Fruit fly (Drosophila melanogaster) whole organism, prepupa: Measurements from ENCODE around the gene CG7183.

Experiments
- Blimp-1 ChIP-seq: fragments of 200-800 bp; sonication (Bioruptor generic); optimal IDR thresholded peaks from 3 replicates; lab custom pipeline; 2017; ENCODE audit warnings: missing biosample characterization, missing genetic modification characterization, mild to moderate bottlenecking, moderate library complexity, missing genetic modification reagents
- CG10631 ChIP-seq: fragments of 200-800 bp; sonication (Bioruptor generic); optimal IDR thresholded peaks from 2 replicates; lab custom pipeline; 2016; ENCODE audit warnings: missing biosample characterization, missing genetic modification characterization
- CG11762 ChIP-seq: fragments of 200-800 bp; sonication (Bioruptor generic); optimal IDR thresholded peaks from 3 replicates; lab custom pipeline; 2016; ENCODE audit warnings: missing biosample characterization, missing genetic modification characterization; ENCODE audit not compliant: insufficient read depth
- CG11902 ChIP-seq: fragments of 200-800 bp; sonication (Bioruptor generic); optimal IDR thresholded peaks from 3 replicates; lab custom pipeline; 2016; ENCODE audit warnings: missing biosample characterization, missing genetic modification characterization
- CG15336 ChIP-seq: fragments of 200-800 bp; sonication (Bioruptor generic); IDR thresholded peaks from 2 replicates; pipeline ENCODE4 v1.3.6; 2022; ENCODE audit warnings: missing biosample characterization, missing genetic modification characterization
- CG1621 ChIP-seq: fragments of 200-800 bp; sonication (Bioruptor generic); optimal IDR thresholded peaks from 3 replicates; lab custom pipeline; 2018; ENCODE audit warnings: missing biosample characterization, mild to moderate bottlenecking, missing genetic modification characterization
- CG16779 ChIP-seq: fragments of 200-800 bp; sonication (Bioruptor generic); optimal IDR thresholded peaks from 3 replicates; lab custom pipeline; 2017; ENCODE audit warnings: missing biosample characterization, mild to moderate bottlenecking, missing genetic modification characterization
- CG3032 ChIP-seq: fragments of 200-800 bp; optimal IDR thresholded peaks from 2 replicates; lab custom pipeline; 2019; ENCODE audit warnings: missing biosample characterization, mild to moderate bottlenecking, missing genetic modification characterization, moderate library complexity
- CG31627 ChIP-seq: fragments of 200-800 bp; sonication (Bioruptor generic); optimal IDR thresholded peaks from 3 replicates; lab custom pipeline; 2016; ENCODE audit warnings: missing biosample characterization, missing genetic modification characterization
- CG32006 ChIP-seq: fragments of 200-800 bp; sonication (Bioruptor generic); optimal IDR thresholded peaks from 3 replicates; lab custom pipeline; 2017; ENCODE audit warnings: missing biosample characterization, mild to moderate bottlenecking, missing genetic modification characterization
- CG34406 ChIP-seq: fragments of 200-800 bp; sonication (Bioruptor generic); optimal IDR thresholded peaks from 3 replicates; lab custom pipeline; 2016; ENCODE audit warnings: missing biosample characterization, missing genetic modification characterization
- CG3919 ChIP-seq: fragments of 200-800 bp; sonication (Bioruptor generic); optimal IDR thresholded peaks from 3 replicates; lab custom pipeline; 2016; ENCODE audit warnings: missing biosample characterization, missing genetic modification characterization
- CG4318 ChIP-seq: fragments of 200-800 bp; sonication (Bioruptor generic); optimal IDR thresholded peaks from 3 replicates; lab custom pipeline; 2017; ENCODE audit warnings: missing biosample characterization, mild to moderate bottlenecking, missing genetic modification characterization
- CG6276 ChIP-seq: fragments of 200-800 bp; sonication (Bioruptor generic); optimal IDR thresholded peaks from 2 replicates; lab custom pipeline; 2017; ENCODE audit warnings: missing biosample characterization, mild to moderate bottlenecking, missing genetic modification characterization
- CG6792 ChIP-seq: fragments of 200-800 bp; sonication (Bioruptor generic); optimal IDR thresholded peaks from 3 replicates; lab custom pipeline; 2016; ENCODE audit warnings: missing biosample characterization, missing genetic modification characterization
- CG6808 ChIP-seq: fragments of 200-800 bp; sonication (Bioruptor generic); optimal IDR thresholded peaks from 3 replicates; lab custom pipeline; 2017; ENCODE audit warnings: missing biosample characterization, missing genetic modification characterization, mild to moderate bottlenecking, moderate library complexity, missing genetic modification reagents
- CG6854 ChIP-seq: fragments of 200-800 bp; sonication (Bioruptor generic); optimal IDR thresholded peaks from 2 replicates; lab custom pipeline; 2017; ENCODE audit warnings: missing biosample characterization, mild to moderate bottlenecking, missing genetic modification characterization
- CG8119 ChIP-seq: fragments of 200-800 bp; sonication (Bioruptor generic); IDR thresholded peaks from 3 replicates; pipeline ENCODE4 v1.3.6; 2022; ENCODE audit warnings: missing biosample characterization, missing genetic modification characterization
- CG8632 ChIP-seq: fragments of 200-800 bp; sonication (Bioruptor generic); optimal IDR thresholded peaks from 3 replicates; lab custom pipeline; 2016; ENCODE audit warnings: missing biosample characterization, missing genetic modification characterization
- CG9139 ChIP-seq: fragments of 200-800 bp; sonication (Bioruptor generic); optimal IDR thresholded peaks from 3 replicates; lab custom pipeline; 2017; ENCODE audit warnings: missing biosample characterization, mild to moderate bottlenecking, missing genetic modification characterization
- Eip78C ChIP-seq: fragments of 200-800 bp; sonication (Bioruptor generic); peaks from one replicate; lab custom pipeline; 2016; ENCODE audit warnings: missing biosample characterization, missing genetic modification characterization
- Ets21C ChIP-seq: fragments of 200-800 bp; sonication (Bioruptor generic); optimal IDR thresholded peaks from 3 replicates; lab custom pipeline; 2016; ENCODE audit warnings: missing biosample characterization, missing genetic modification characterization
- Ets96B ChIP-seq: fragments of 200-800 bp; optimal IDR thresholded peaks from 2 replicates; lab custom pipeline; 2019; ENCODE audit warnings: missing biosample characterization, mild to moderate bottlenecking, missing genetic modification characterization, moderate library complexity
- Gug ChIP-seq: fragments of 200-800 bp; sonication (Bioruptor generic); IDR thresholded peaks from 2 replicates; pipeline ENCODE4 v1.3.6; 2022; ENCODE audit warnings: missing biosample characterization, missing genetic modification characterization
- Hr38 ChIP-seq: sonication (Bioruptor generic); optimal IDR thresholded peaks from 2 replicates; lab custom pipeline; 2016; ENCODE audit warnings: missing biosample characterization, missing genetic modification characterization
- Hr39 ChIP-seq: fragments of 200-800 bp; sonication (Bioruptor generic); optimal IDR thresholded peaks from 2 replicates; lab custom pipeline; 2016; ENCODE audit warnings: missing biosample characterization, missing genetic modification characterization
- Hr4 ChIP-seq: fragments of 200-800 bp; sonication (Bioruptor generic); optimal IDR thresholded peaks from 3 replicates; lab custom pipeline; 2016; ENCODE audit warnings: missing biosample characterization, missing genetic modification characterization
- Lpt ChIP-seq: fragments of 200-800 bp; sonication (Bioruptor generic); optimal IDR thresholded peaks from 3 replicates; lab custom pipeline; 2016; ENCODE audit warnings: missing biosample characterization, missing genetic modification characterization
- Met ChIP-seq: fragments of 200-800 bp; sonication (Bioruptor generic); optimal IDR thresholded peaks from 3 replicates; lab custom pipeline; 2016; ENCODE audit warnings: missing biosample characterization, missing genetic modification characterization
- OdsH ChIP-seq: fragments of 200-800 bp; sonication (Bioruptor generic); optimal IDR thresholded peaks from 3 replicates; lab custom pipeline; 2016; ENCODE audit warnings: missing biosample characterization, missing genetic modification characterization
- Sox102F ChIP-seq: fragments of 200-800 bp; sonication (Bioruptor generic); optimal IDR thresholded peaks from 2 replicates; lab custom pipeline; 2016; ENCODE audit warnings: missing biosample characterization, mild to moderate bottlenecking, missing genetic modification characterization
- Sox14 ChIP-seq: fragments of 200-800 bp; sonication (Bioruptor generic); optimal IDR thresholded peaks from 3 replicates; lab custom pipeline; 2016; ENCODE audit warnings: missing biosample characterization, missing genetic modification characterization
- Sox15 ChIP-seq: fragments of 200-800 bp; sonication (Bioruptor generic); optimal IDR thresholded peaks from 3 replicates; lab custom pipeline; 2016; ENCODE audit warnings: missing biosample characterization, missing genetic modification characterization
- achi ChIP-seq: fragments of 200-800 bp; sonication (Bioruptor generic); optimal IDR thresholded peaks from 3 replicates; lab custom pipeline; 2016; ENCODE audit warnings: missing biosample characterization, missing genetic modification characterization
- acj6 ChIP-seq: fragments of 200-800 bp; sonication (Bioruptor generic); optimal IDR thresholded peaks from 3 replicates; lab custom pipeline; 2016; ENCODE audit warnings: missing biosample characterization, missing genetic modification characterization
- cyc ChIP-seq: fragments of 200-800 bp; sonication (Bioruptor generic); optimal IDR thresholded peaks from 3 replicates; lab custom pipeline; 2016; ENCODE audit warnings: missing biosample characterization, missing genetic modification characterization
- dac ChIP-seq: fragments of 200-800 bp; sonication (Bioruptor generic); optimal IDR thresholded peaks from 2 replicates; lab custom pipeline; 2017; ENCODE audit warnings: missing biosample characterization, mild to moderate bottlenecking, missing genetic modification characterization
- dsx ChIP-seq: fragments of 200-800 bp; optimal IDR thresholded peaks from 3 replicates; lab custom pipeline; 2019; ENCODE audit warnings: missing biosample characterization, mild to moderate bottlenecking, missing genetic modification characterization, moderate library complexity; ENCODE audit not compliant: poor library complexity, severe bottlenecking
- eg ChIP-seq: fragments of 200-800 bp; sonication (Bioruptor generic); IDR thresholded peaks from 3 replicates; pipeline ENCODE4 v1.3.6; 2022; ENCODE audit warnings: missing biosample characterization, missing genetic modification characterization
- esn ChIP-seq: fragments of 200-800 bp; sonication (Bioruptor generic); optimal IDR thresholded peaks from 2 replicates; lab custom pipeline; 2016; ENCODE audit warnings: missing biosample characterization, mild to moderate bottlenecking, missing genetic modification characterization, moderate library complexity
- fd85E ChIP-seq: fragments of 200-800 bp; sonication (Bioruptor generic); optimal IDR thresholded peaks from 3 replicates; lab custom pipeline; 2016; ENCODE audit warnings: missing biosample characterization, missing genetic modification characterization
- fkh ChIP-seq: fragments of 200-800 bp; sonication (Bioruptor generic); optimal IDR thresholded peaks from 3 replicates; lab custom pipeline; 2017; ENCODE audit warnings: missing biosample characterization, mild to moderate bottlenecking, missing genetic modification characterization, moderate library complexity
- net ChIP-seq: fragments of 200-800 bp; sonication (Bioruptor generic); optimal IDR thresholded peaks from 3 replicates; lab custom pipeline; 2016; ENCODE audit warnings: missing biosample characterization, missing genetic modification characterization
- pdm3 ChIP-seq: fragments of 200-800 bp; sonication (Bioruptor generic); optimal IDR thresholded peaks from 3 replicates; lab custom pipeline; 2016; ENCODE audit warnings: missing biosample characterization, missing genetic modification characterization
- spab ChIP-seq: fragments of 200-800 bp; sonication (Bioruptor generic); optimal IDR thresholded peaks from 2 replicates; lab custom pipeline; 2017; ENCODE audit warnings: missing biosample characterization, mild to moderate bottlenecking, missing genetic modification characterization, missing genetic modification reagents
- ss ChIP-seq, 2 experiments: fragments of 200-800 bp; sonication (Bioruptor generic); optimal IDR thresholded peaks; 2 replicates in 1 of 2; 3 replicates in 1 of 2; lab custom pipeline; 2017 to 2018; ENCODE audit warnings: mild to moderate bottlenecking in 2 of 2, missing biosample characterization in 2 of 2, missing genetic modification characterization in 2 of 2, moderate library complexity in 1 of 2
- svp ChIP-seq: fragments of 200-800 bp; sonication (Bioruptor generic); peaks from one replicate; lab custom pipeline; 2016; ENCODE audit warnings: missing biosample characterization, missing genetic modification characterization
- topi ChIP-seq: fragments of 200-800 bp; sonication (Bioruptor generic); optimal IDR thresholded peaks from 3 replicates; lab custom pipeline; 2016; ENCODE audit warnings: missing biosample characterization, missing genetic modification characterization
- vri ChIP-seq: fragments of 200-800 bp; sonication (Bioruptor generic); optimal IDR thresholded peaks from 3 replicates; lab custom pipeline; 2016; ENCODE audit warnings: missing biosample characterization, mild to moderate bottlenecking, missing genetic modification characterization

The CG7183 gene

DNA sequence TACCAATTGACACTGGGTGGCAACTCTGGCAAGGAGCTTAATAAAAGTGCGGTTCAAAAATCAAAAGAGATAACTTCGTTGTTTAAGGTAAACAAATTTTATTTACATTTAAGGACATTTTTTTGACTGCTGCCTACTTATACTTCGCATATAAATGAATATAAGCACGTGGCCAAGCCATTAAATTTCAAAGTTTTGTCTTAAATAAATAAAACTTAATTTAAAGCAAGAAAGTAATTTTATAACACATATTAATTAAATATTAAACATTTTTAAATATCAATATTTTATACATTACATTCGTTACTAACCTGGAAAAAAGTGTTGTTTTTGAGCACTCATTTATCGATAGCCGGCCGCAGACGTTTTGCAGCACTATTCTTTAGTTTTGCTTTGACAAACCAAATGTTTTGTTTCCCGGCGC, 31.8 kb downstream of the CG7183 start, which contains the start of the genes CG12321 and MED17 (continued):
- TF ChIP-seq CG15336 (peak; percentile 82), CG8632 (GFP tag; lab: Kevin White, UChicago) (peak; percentile 82), svp (GFP tag; lab: Kevin White, UChicago) (no peak), CG4318 (GFP tag; lab: Kevin White, UChicago) (peak; percentile 88), spab (GFP tag; lab: Kevin White, UChicago) (no peak), Ets21C (GFP tag; lab: Kevin White, UChicago) (peak; percentile 65), fkh (GFP tag; lab: Kevin White, UChicago) (no peak), Lpt (GFP tag; lab: Kevin White, UChicago) (peak; percentile 79)

DNA sequence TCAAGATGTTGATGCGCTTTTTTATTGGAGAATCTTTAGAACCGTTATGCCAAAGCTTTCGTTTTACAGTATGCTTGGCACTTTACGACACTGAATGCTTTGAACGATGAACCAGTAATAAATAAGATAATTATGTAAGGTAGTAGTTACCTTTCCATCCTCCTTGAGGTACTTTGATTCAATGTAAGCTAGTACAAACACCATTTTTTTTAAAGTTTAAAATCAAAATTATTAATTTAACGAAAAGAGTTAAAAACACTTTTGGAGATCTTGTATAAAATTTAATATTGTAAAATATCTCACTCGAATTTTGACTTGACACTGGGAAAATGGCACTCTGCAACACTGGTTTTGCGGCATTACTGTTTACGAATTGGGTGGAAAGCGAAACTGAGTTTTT, 35.1 kb downstream of the CG7183 start, which contains the start of the genes Arp5 and CG7208:
TSS of gene Arp5 (plus strand) at position 114 of the 400 bp plus-strand sequence.
TSS of gene CG7208 (minus strand) at position 331 of the 400 bp plus-strand sequence.
- TF ChIP-seq CG1621 (no peak), Sox14 (peak; percentile 69), CG15336 (no peak), CG6792 (GFP tag; lab: Kevin White, UChicago) (no peak), CG6854 (GFP tag; lab: Kevin White, UChicago) (no peak), fkh (GFP tag; lab: Kevin White, UChicago) (no peak), Hr4 (GFP tag; lab: Kevin White, UChicago) (no peak), Met (GFP tag; lab: Kevin White, UChicago) (no peak), CG16779 (tag; lab: Kevin White, UChicago) (no peak), CG10631 (GFP tag; lab: Kevin White, UChicago) (no peak), dac (GFP tag; lab: Kevin White, UChicago) (no peak), Blimp-1 (GFP tag; lab: Kevin White, UChicago) (peak; percentile 51), Gug (peak; percentile 42; the same call in 1 of the 2 replicates), CG6808 (no peak), CG31627 (GFP tag; lab: Kevin White, UChicago) (peak; percentile 71), pdm3 (GFP tag; lab: Kevin White, UChicago) (peak; percentile 76), spab (GFP tag; lab: Kevin White, UChicago) (no peak), fd85E (GFP tag; lab: Kevin White, UChicago) (peak; percentile 10), CG34406 (no peak), CG3032 (peak; percentile 48), svp (GFP tag; lab: Kevin White, UChicago) (no peak), Sox15 (GFP tag; lab: Kevin White, UChicago) (no peak), CG11762 (peak; percentile 36), Eip78C (GFP tag; lab: Kevin White, UChicago) (peak; percentile 91), CG3919 (GFP tag; lab: Kevin White, UChicago) (no peak), CG4318 (GFP tag; lab: Kevin White, UChicago) (peak; percentile 34), CG8119 (no peak; the same call in 2 of the 3 replicates), CG32006 (no peak), OdsH (no peak), acj6 (GFP tag; lab: Kevin White, UChicago) (peak; percentile 69), topi (peak; percentile 73), Hr39 (GFP tag; lab: Kevin White, UChicago) (peak; percentile 68), CG11902 (GFP tag; lab: Kevin White, UChicago) (peak; percentile 14), Hr38 (GFP tag; lab: Kevin White, UChicago) (no peak), Sox102F (GFP tag; lab: Kevin White, UChicago) (no peak), vri (GFP tag; lab: Kevin White, UChicago) (no peak), ss (GFP tag; optimal IDR thresholded peaks at IDR 0.05; lab: Kevin White, UChicago) (no peak), achi (GFP tag; lab: Kevin White, UChicago) (peak; percentile 79), Lpt (GFP tag; lab: Kevin White, UChicago) (no peak), CG6276 (GFP tag; lab: Kevin White, UChicago) (no peak), esn (GFP tag; lab: Kevin White, UChicago) (peak; percentile 83), cyc (GFP tag; lab: Kevin White, UChicago) (peak; percentile 68), Ets96B (tag; lab: Kevin White, UChicago) (peak; percentile 30), dsx (GFP tag; lab: Kevin White, UChicago) (no peak), net (GFP tag; lab: Kevin White, UChicago) (no peak), Ets21C (GFP tag; lab: Kevin White, UChicago) (peak; percentile 50), eg (no peak; the same call in 2 of the 3 replicates), CG8632 (GFP tag; lab: Kevin White, UChicago) (peak; percentile 39), CG9139 (no peak)
